Fruit fly (Drosophila melanogaster) whole organism, pupa: ENCODE measurements around the gene tkv.

Source experiments
- CG10348 ChIP-seq: fragments of 200-800 bp; sonication (Bioruptor generic); IDR thresholded peaks from 2 replicates; pipeline ENCODE4 v1.3.6; 2022; ENCODE audit warnings: missing biosample characterization, missing genetic modification characterization
- CG12605 ChIP-seq: fragments of 200-800 bp; sonication (Bioruptor generic); IDR thresholded peaks from 2 replicates; pipeline ENCODE4 v1.3.6; 2022; ENCODE audit warnings: missing biosample characterization, missing genetic modification characterization
- CG15710 ChIP-seq: fragments of 200-800 bp; sonication (Bioruptor generic); optimal IDR thresholded peaks from 2 replicates; lab custom pipeline; 2018; ENCODE audit warnings: missing biosample characterization, mild to moderate bottlenecking, missing genetic modification characterization, moderate library complexity
- CG17806 ChIP-seq: fragments of 200-800 bp; sonication (Bioruptor generic); optimal IDR thresholded peaks from 2 replicates; lab custom pipeline; 2018; ENCODE audit warnings: missing biosample characterization, mild to moderate bottlenecking, missing genetic modification characterization, moderate library complexity
- CG32121 ChIP-seq: fragments of 200-800 bp; sonication (Bioruptor generic); IDR thresholded peaks from 2 replicates; pipeline ENCODE4 v1.3.6; 2022; ENCODE audit warnings: missing biosample characterization, missing genetic modification characterization
- D1 ChIP-seq: fragments of 200-800 bp; sonication (Bioruptor generic); optimal IDR thresholded peaks from 2 replicates; lab custom pipeline; 2018; ENCODE audit warnings: missing biosample characterization, mild to moderate bottlenecking, missing genetic modification characterization, moderate library complexity
- EcR ChIP-seq: fragments of 200-800 bp; sonication (Bioruptor generic); optimal IDR thresholded peaks from 3 replicates; lab custom pipeline; 2019; ENCODE audit warnings: missing biosample characterization, missing genetic modification characterization, mild to moderate bottlenecking, moderate library complexity, missing genetic modification reagents
- Ets98B ChIP-seq: fragments of 200-800 bp; sonication (Bioruptor generic); IDR thresholded peaks from 2 replicates; pipeline ENCODE4 v1.3.6; 2022; ENCODE audit warnings: missing biosample characterization, missing genetic modification characterization
- Snoo ChIP-seq: fragments of 200-800 bp; sonication (Bioruptor generic); optimal IDR thresholded peaks from 3 replicates; lab custom pipeline; 2017; ENCODE audit warnings: missing biosample characterization, mild to moderate bottlenecking, missing genetic modification characterization, inconsistent platforms
- fd96Ca ChIP-seq: fragments of 200-800 bp; sonication (Bioruptor generic); IDR thresholded peaks from 3 replicates; pipeline ENCODE4 v1.3.6; 2022; ENCODE audit warnings: missing biosample characterization, missing genetic modification characterization
- rn ChIP-seq: fragments of 200-800 bp; sonication (Bioruptor generic); IDR thresholded peaks from 2 replicates; pipeline ENCODE4 v1.3.6; 2022; ENCODE audit warnings: missing biosample characterization, missing genetic modification characterization

Gene tkv

dm6 chr2L:5196684-5197083, 74.5 kb downstream of the tkv start:
- TF ChIP-seq rn = no peak

dm6 chr2L:5195639-5196038, 75.5 kb downstream of the tkv start:
- TF ChIP-seq CG15710 (tag; lab: Kevin White, UChicago) = no peak
- no peak for TF ChIP-seq D1 (tag; lab: Kevin White, UChicago)
- no peak for TF ChIP-seq CG17806
- TF ChIP-seq, all 21 proteins: peak for 0

DNA sequence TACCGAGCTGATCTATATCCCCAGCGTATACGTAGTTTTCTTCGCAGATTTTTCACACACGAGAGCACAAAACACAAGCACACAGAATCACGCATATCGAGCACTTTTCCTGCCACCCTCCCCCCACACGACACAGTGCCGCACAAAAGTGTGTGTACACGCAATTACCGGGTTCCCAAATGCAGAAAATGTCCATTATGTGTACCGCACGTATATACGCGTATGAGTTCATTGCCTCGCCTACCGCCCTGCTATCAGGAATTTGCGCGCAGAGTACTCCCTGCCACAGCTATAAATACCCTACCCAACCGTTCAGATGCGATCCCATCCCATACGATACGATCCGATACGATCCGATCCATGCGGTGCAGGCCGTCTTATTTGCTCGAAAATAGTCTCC, 84.6 kb downstream of the tkv start:
- TF ChIP-seq EcR (peak; percentile 94), Snoo (tag; lab: Kevin White, UChicago) (no peak), CG32121 (GFP tag; lab: Robert Waterston, UW) (peak; percentile 68), CG12605 (GFP tag; lab: Robert Waterston, UW) (no peak), Ets98B (GFP tag; lab: Robert Waterston, UW) (peak; percentile 30; the same call in 1 of the 2 replicates), fd96Ca (GFP tag; lab: Robert Waterston, UW) (no peak; the same call in 2 of the 3 replicates), rn (no peak), CG10348 (GFP tag; lab: Robert Waterston, UW) (no peak)
